Worm (Caenorhabditis elegans) whole organism, L4/young adult: Measurements from ENCODE around the gene rgs-1.

Experiments used
- W03F9.2 ChIP-seq: fragments of 150-350 bp; optimal IDR thresholded peaks from 2 replicates; lab custom pipeline; 2014; ENCODE audit warnings: missing biosample characterization, missing genetic modification characterization
- dao-5 ChIP-seq: sonication (generic microtip); optimal IDR thresholded peaks from 2 replicates; lab custom pipeline; 2016; ENCODE audit warnings: missing genotype, missing genetic modification characterization, moderate library complexity, missing compliant biosample characterization
- him-1 ChIP-seq: sonication (generic microtip); optimal IDR thresholded peaks from 2 replicates; lab custom pipeline; 2016; ENCODE audit warnings: missing genotype, missing genetic modification reagents, missing genetic modification characterization, missing compliant biosample characterization

ce11 chrIII:9986827-9987429, 29.4 kb downstream of the rgs-1 start, which contains the start of gene C05B5.12:
- no peak for TF ChIP-seq dao-5 (tag; lab: Kevin White, UChicago)
- no peak for TF ChIP-seq him-1 (tag; lab: Kevin White, UChicago)
- no peak for TF ChIP-seq W03F9.2 (tag; lab: Kevin White, UChicago)
